Fruit fly (Drosophila melanogaster) whole organism, larva: ENCODE measurements around the gene vret.

Source experiments
- noc ChIP-seq: fragments of 200-800 bp; sonication (Bioruptor generic); optimal IDR thresholded peaks from 3 replicates; lab custom pipeline; 2019; ENCODE audit warnings: missing biosample characterization, mild to moderate bottlenecking, missing genetic modification characterization, moderate library complexity

The vret gene

dm6 chr3R:22745432-22745831, at the start of gene vret, which contains the start of gene HP1c:
TSS of gene vret (minus strand) at chr3R:22745581.
TSS of gene HP1c (plus strand) at chr3R:22745620.
- TF ChIP-seq noc, result no peak

- TF ChIP-seq noc, result no peak
Observed at dm6 chr3R:22793953-22794352, 48.6 kb upstream of the vret start.

- TF ChIP-seq noc, result no peak
Observed at dm6 chr3R:22789106-22789505, 43.7 kb upstream of the vret start.

dm6 chr3R:22784674-22785316, 39.4 kb upstream of the vret start:
- TF ChIP-seq noc, result no peak

dm6 chr3R:22781412-22781811, 36.0 kb upstream of the vret start:
- peak; percentile 23 for TF ChIP-seq noc

dm6 chr3R:22780135-22780534, 34.8 kb upstream of the vret start:
- no peak for TF ChIP-seq noc

- no peak for TF ChIP-seq noc
Observed at dm6 chr3R:22776457-22776856, 31.1 kb upstream of the vret start.

dm6 chr3R:22771670-22772069, 26.3 kb upstream of the vret start, which contains the start of gene CG43095:
TSS of gene CG43095 (minus strand) at chr3R:22771770.
- TF ChIP-seq noc, result no peak

- no peak for TF ChIP-seq noc
Observed at dm6 chr3R:22770887-22771286, 25.5 kb upstream of the vret start, which contains the start of gene CG43094. TSS of gene CG43094 (minus strand) at chr3R:22770987.

- no peak for TF ChIP-seq noc
Observed at dm6 chr3R:22770207-22770606, 24.8 kb upstream of the vret start, which contains the start of gene CG43093. TSS of gene CG43093 (minus strand) at chr3R:22770307.

dm6 chr3R:22769567-22769966, 24.2 kb upstream of the vret start, which contains the start of gene CG43092:
TSS of gene CG43092 (minus strand) at chr3R:22769667.
- no peak for TF ChIP-seq noc

dm6 chr3R:22768633-22769032, 23.3 kb upstream of the vret start, which contains the start of gene CG43091:
TSS of gene CG43091 (minus strand) at chr3R:22768733.
- no peak for TF ChIP-seq noc

- TF ChIP-seq noc, result no peak
Observed at dm6 chr3R:22767599-22767998, 22.2 kb upstream of the vret start, which contains the start of gene CG13841. TSS of gene CG13841 (minus strand) at chr3R:22767699.

dm6 chr3R:22766072-22766471, 20.7 kb upstream of the vret start, which contains the start of gene Nepl15:
TSS of gene Nepl15 (minus strand) at chr3R:22766172.
- TF ChIP-seq noc, result no peak

dm6 chr3R:22763587-22763986, 18.2 kb upstream of the vret start, which contains the start of gene Nepl14:
TSS of gene Nepl14 (minus strand) at chr3R:22763711.
- TF ChIP-seq noc, result no peak

- TF ChIP-seq noc, result no peak
Observed at dm6 chr3R:22760988-22761387, 15.6 kb upstream of the vret start, which contains the start of gene Nepl13. TSS of gene Nepl13 (minus strand) at chr3R:22761076.

dm6 chr3R:22757117-22757516, 11.7 kb upstream of the vret start:
- TF ChIP-seq noc, result no peak

- TF ChIP-seq noc, result no peak
Observed at dm6 chr3R:22756289-22756688, 10.9 kb upstream of the vret start.
